Worm (Caenorhabditis elegans): ENCODE results near the gene cest-31.

Gene cest-31

ce11 chrV:6691813-6692351, 17.8 kb downstream of the cest-31 start, which contains the start of gene mtl-1:
mtl-1 (minus strand) TSS chrV:6691863.
- TF ChIP-seq zfh-2 (GFP tag; conservative IDR thresholded peaks at IDR 0.05) = no peak
- peak; percentile 24 for TF ChIP-seq nhr-80 (tag; optimal IDR thresholded peaks at IDR 0.05)

ce11 chrV:6694668-6695067, 20.6 kb downstream of the cest-31 start, which contains the start of gene W02F12.8:
W02F12.8 (minus strand) TSS chrV:6694768.
- TF ChIP-seq K12H6.12 (tag; optimal IDR thresholded peaks at IDR 0.05) (no peak), lir-1 (GFP tag; conservative IDR thresholded peaks at IDR 0.05) (no peak), ZK185.1 (tag; optimal IDR thresholded peaks at IDR 0.05; ENCODE audit: poor library complexity, severe bottlenecking) (no peak), ets-4 (GFP tag; optimal IDR thresholded peaks at IDR 0.05) (no peak), B0035.1 (tag; optimal IDR thresholded peaks at IDR 0.05) (no peak), madf-10 (tag; optimal IDR thresholded peaks at IDR 0.05) (no peak), zfh-2 (GFP tag; conservative IDR thresholded peaks at IDR 0.05) (no peak), lin-26 (GFP tag; IDR thresholded peaks at IDR 0.05) (no peak), Y95B8A.8 (GFP tag; IDR thresholded peaks at IDR 0.05) (no peak), ceh-100 (GFP tag; IDR thresholded peaks at IDR 0.05) (no peak), sdz-38 (tag; optimal IDR thresholded peaks at IDR 0.05) (no peak), nhr-120 (GFP tag; IDR thresholded peaks at IDR 0.05) (no peak), dpl-1 (GFP tag; optimal IDR thresholded peaks at IDR 0.05) (no peak), egl-18 (GFP tag; IDR thresholded peaks at IDR 0.05) (no peak), pbrm-1 (GFP tag; IDR thresholded peaks at IDR 0.05) (no peak)

- TF ChIP-seq unc-130 (GFP tag; optimal IDR thresholded peaks at IDR 0.05) (no peak), dpl-1 (GFP tag; optimal IDR thresholded peaks at IDR 0.05) (no peak), egl-44 (GFP tag; IDR thresholded peaks at IDR 0.05) (no peak), Y79H2A.3 (GFP tag; conservative IDR thresholded peaks at IDR 0.05) (no peak), nfyb-1 (GFP tag; IDR thresholded peaks at IDR 0.05) (no peak), bed-2 (GFP tag; IDR thresholded peaks at IDR 0.05) (no peak), hmg-20 (GFP tag; IDR thresholded peaks at IDR 0.05) (no peak), F52B5.7 (tag; optimal IDR thresholded peaks at IDR 0.05) (no peak), rec-8 (tag; optimal IDR thresholded peaks at IDR 0.05) (no peak)
Measured at ce11 chrV:6697552-6697951, 23.5 kb downstream of the cest-31 start, which contains the start of gene W02F12.2. W02F12.2 (minus strand) TSS chrV:6697652.

ce11 chrV:6699021-6699420, 25.0 kb downstream of the cest-31 start:
- TF ChIP-seq D2030.7 (GFP tag; IDR thresholded peaks at IDR 0.05) = no peak
- no peak for TF ChIP-seq C06A6.2 (GFP tag; conservative IDR thresholded peaks at IDR 0.05)
- no peak for TF ChIP-seq Y53G8AR.9 (GFP tag; conservative IDR thresholded peaks at IDR 0.05)
- no peak for TF ChIP-seq repo-1 (tag; optimal IDR thresholded peaks at IDR 0.05)
- no peak for TF ChIP-seq hrde-1 (tag; optimal IDR thresholded peaks at IDR 0.05; ENCODE audit: borderline replicate concordance)
- no peak for TF ChIP-seq let-526 (GFP tag; IDR thresholded peaks at IDR 0.05)

DNA sequence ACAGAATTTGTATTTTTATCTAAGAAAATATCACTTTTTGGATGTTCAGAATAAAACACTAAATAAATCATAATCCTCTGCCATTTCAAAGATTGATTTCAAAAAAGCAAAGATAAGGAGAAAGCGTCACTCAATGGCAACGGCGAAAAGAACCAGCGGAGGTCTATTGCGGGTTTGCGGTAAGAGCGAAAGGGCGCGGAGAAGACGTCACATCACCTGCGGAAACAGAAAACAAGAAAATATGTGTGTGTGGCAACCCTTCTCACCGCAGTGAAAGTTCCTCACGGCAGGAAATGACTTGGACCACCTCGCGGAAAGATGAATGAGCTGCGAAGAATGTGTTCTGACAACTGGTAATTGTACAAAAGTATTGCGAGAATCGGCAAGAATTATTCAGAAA, 25.8 kb downstream of the cest-31 start:
- TF ChIP-seq F39B2.1 (GFP tag; IDR thresholded peaks at IDR 0.05) (no peak), K12H6.12 (tag; optimal IDR thresholded peaks at IDR 0.05) (no peak), C06A6.2 (GFP tag; conservative IDR thresholded peaks at IDR 0.05) (no peak), B0019.2 (GFP tag; conservative IDR thresholded peaks at IDR 0.05) (no peak), F55B11.4 (tag; optimal IDR thresholded peaks at IDR 0.05; ENCODE audit: borderline replicate concordance, insufficient read depth) (no peak), dpl-1 (GFP tag; optimal IDR thresholded peaks at IDR 0.05) (no peak), ztf-22 (GFP tag; optimal IDR thresholded peaks at IDR 0.05) (no peak), attf-5 (GFP tag; optimal IDR thresholded peaks at IDR 0.05) (no peak), lin-40 (tag; optimal IDR thresholded peaks at IDR 0.05) (no peak), dox-1 (GFP tag; IDR thresholded peaks at IDR 0.05) (no peak), K11D2.4 (GFP tag; IDR thresholded peaks at IDR 0.05) (no peak), Y53F4B.3 (GFP tag; IDR thresholded peaks at IDR 0.05) (no peak), hlh-26 (GFP tag; conservative IDR thresholded peaks at IDR 0.05) (no peak), athp-1 (tag; optimal IDR thresholded peaks at IDR 0.05) (no peak), pbrm-1 (GFP tag; IDR thresholded peaks at IDR 0.05) (no peak)
